Fruit fly (Drosophila melanogaster) whole organism, prepupa: ENCODE results near the gene nAChRbeta3.

Source experiments
- CG32006 ChIP-seq: fragments of 200-800 bp; sonication (Bioruptor generic); optimal IDR thresholded peaks from 3 replicates; lab custom pipeline; 2017; ENCODE audit warnings: missing biosample characterization, mild to moderate bottlenecking, missing genetic modification characterization
- CG6792 ChIP-seq: fragments of 200-800 bp; sonication (Bioruptor generic); optimal IDR thresholded peaks from 3 replicates; lab custom pipeline; 2016; ENCODE audit warnings: missing biosample characterization, missing genetic modification characterization
- CG7368 ChIP-seq: fragments of 200-800 bp; sonication (Bioruptor generic); optimal IDR thresholded peaks from 3 replicates; lab custom pipeline; 2016; ENCODE audit warnings: missing biosample characterization, missing genetic modification characterization
- CG8119 ChIP-seq: fragments of 200-800 bp; sonication (Bioruptor generic); IDR thresholded peaks from 3 replicates; pipeline ENCODE4 v1.3.6; 2022; ENCODE audit warnings: missing biosample characterization, missing genetic modification characterization
- Eip93F ChIP-seq: fragments of 200-800 bp; sonication (Bioruptor generic); optimal IDR thresholded peaks from 2 replicates; lab custom pipeline; 2016; ENCODE audit warnings: missing biosample characterization, mild to moderate bottlenecking, missing genetic modification characterization
- Ets21C ChIP-seq: fragments of 200-800 bp; sonication (Bioruptor generic); optimal IDR thresholded peaks from 3 replicates; lab custom pipeline; 2016; ENCODE audit warnings: missing biosample characterization, missing genetic modification characterization
- Ets96B ChIP-seq: fragments of 200-800 bp; optimal IDR thresholded peaks from 2 replicates; lab custom pipeline; 2019; ENCODE audit warnings: missing biosample characterization, mild to moderate bottlenecking, missing genetic modification characterization, moderate library complexity
- OdsH ChIP-seq: fragments of 200-800 bp; sonication (Bioruptor generic); optimal IDR thresholded peaks from 3 replicates; lab custom pipeline; 2016; ENCODE audit warnings: missing biosample characterization, missing genetic modification characterization
- Sox14 ChIP-seq: fragments of 200-800 bp; sonication (Bioruptor generic); optimal IDR thresholded peaks from 3 replicates; lab custom pipeline; 2016; ENCODE audit warnings: missing biosample characterization, missing genetic modification characterization
- acj6 ChIP-seq: fragments of 200-800 bp; sonication (Bioruptor generic); optimal IDR thresholded peaks from 3 replicates; lab custom pipeline; 2016; ENCODE audit warnings: missing biosample characterization, missing genetic modification characterization
- dac ChIP-seq: fragments of 200-800 bp; sonication (Bioruptor generic); optimal IDR thresholded peaks from 2 replicates; lab custom pipeline; 2017; ENCODE audit warnings: missing biosample characterization, mild to moderate bottlenecking, missing genetic modification characterization
- fkh ChIP-seq: fragments of 200-800 bp; sonication (Bioruptor generic); optimal IDR thresholded peaks from 3 replicates; lab custom pipeline; 2017; ENCODE audit warnings: missing biosample characterization, mild to moderate bottlenecking, missing genetic modification characterization, moderate library complexity

The nAChRbeta3 gene

DNA sequence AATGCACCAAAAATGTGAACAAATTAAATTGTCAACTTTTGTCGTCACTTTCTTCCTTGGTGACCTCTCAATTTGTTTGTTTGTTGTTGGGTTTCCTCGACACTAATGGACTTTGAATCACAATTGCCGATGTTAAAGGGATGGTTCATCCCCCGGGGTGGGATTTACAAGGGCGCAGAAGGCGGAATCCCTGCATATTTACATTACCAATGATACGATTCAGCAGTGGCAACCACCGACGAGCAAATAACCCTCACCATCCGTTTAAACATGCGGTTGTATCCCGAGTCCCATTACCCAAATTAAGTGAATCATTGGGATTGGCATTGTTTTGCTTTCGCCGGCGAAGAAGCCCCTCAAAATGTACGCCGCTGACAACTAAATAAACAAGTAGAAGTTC is 46.6 kb downstream of the nAChRbeta3 start:
- TF ChIP-seq Ets21C, result no peak
- TF ChIP-seq fkh (GFP tag; lab: Kevin White, UChicago), result peak; percentile 6
- no peak for TF ChIP-seq CG8119 (GFP tag; lab: Robert Waterston, UW)
- TF ChIP-seq, all 60 proteins: peak for 1

DNA sequence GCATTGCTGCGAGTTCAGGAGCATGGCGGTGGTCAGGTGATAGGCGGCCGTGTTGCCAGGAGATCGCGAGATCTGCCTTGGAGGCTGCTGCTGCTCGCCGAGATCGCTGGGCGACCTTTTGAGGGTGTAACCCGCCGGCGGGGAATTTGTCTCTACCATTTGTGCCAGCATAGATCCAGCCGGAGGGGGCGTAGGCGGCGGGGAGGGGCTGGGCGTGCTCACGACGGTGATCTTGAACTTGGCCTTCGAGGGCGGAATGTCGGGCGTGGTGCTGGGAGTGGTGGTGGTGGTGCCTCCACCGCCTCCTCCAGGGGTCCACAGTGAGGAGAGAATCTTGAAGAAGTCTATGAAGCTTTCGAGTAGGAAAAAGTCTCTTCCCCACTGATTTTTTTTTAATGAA is 49.1 kb downstream of the nAChRbeta3 start:
- TF ChIP-seq CG6792 (GFP tag; lab: Kevin White, UChicago) (no peak), acj6 (GFP tag; lab: Kevin White, UChicago) (no peak), Sox14 (no peak), Ets96B (tag; lab: Kevin White, UChicago) (no peak), OdsH (GFP tag; lab: Kevin White, UChicago) (no peak), CG32006 (GFP tag; lab: Kevin White, UChicago) (no peak), dac (GFP tag; lab: Kevin White, UChicago) (no peak)

DNA sequence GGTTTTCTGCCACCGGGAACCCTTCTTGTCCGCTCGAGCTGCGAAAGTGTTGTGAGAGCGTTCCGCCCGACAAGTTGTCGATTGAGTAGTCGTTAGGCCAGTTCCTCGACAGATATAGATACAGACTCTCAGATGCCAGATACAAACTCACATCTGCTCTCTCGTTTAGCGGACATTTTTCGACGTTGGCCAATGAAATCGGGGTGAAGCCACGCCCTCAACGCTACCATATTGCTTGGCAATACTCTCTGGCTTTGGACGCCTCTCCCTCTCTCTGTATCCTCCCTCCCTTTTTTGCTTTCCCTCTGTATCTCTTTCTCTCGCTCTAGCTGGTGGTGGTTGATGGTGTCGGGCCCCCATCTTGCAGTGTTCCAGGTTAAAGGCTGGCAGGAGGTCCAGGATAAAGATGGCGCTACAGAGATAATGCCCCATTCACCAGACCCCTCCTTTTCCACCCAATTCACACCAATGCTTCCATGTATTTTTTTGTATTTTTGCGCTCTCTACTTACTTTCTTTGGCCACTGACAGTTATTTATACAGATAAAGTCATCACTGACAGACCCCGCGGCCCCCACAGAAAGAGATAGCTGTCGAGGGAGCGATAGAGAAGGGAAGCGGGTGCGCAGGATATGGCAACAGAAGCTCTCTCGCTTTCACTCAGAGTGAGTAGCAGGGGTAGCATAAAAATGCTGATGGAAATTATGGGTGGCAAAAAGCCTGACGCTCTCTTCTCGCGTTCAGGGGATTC is 49.9 kb downstream of the nAChRbeta3 start, which contains the start of gene Gsc:
Gene Gsc, minus strand, starts transcription at position 51 of the 750 bp plus-strand sequence.
- TF ChIP-seq CG7368 (GFP tag; lab: Kevin White, UChicago) (peak; percentile 30), fkh (GFP tag; lab: Kevin White, UChicago) (peak; percentile 15), Eip93F (GFP tag; lab: Kevin White, UChicago) (no peak)
